Fruit fly (Drosophila melanogaster) whole organism, wandering third instar larva: ENCODE results near the gene HtrA2.

Experiments used
- Abd-B ChIP-seq: fragments of >200 bp; optimal IDR thresholded peaks from 2 replicates; lab custom pipeline; 2017; ENCODE audit warnings: missing biosample characterization, missing genetic modification characterization
- CG32264 ChIP-seq: fragments of 200-800 bp; sonication (Bioruptor generic); optimal IDR thresholded peaks from 2 replicates; lab custom pipeline; 2016; ENCODE audit warnings: missing biosample characterization, missing genetic modification characterization
- CG9705 ChIP-seq: fragments of 200-800 bp; sonication (Bioruptor generic); optimal IDR thresholded peaks from 2 replicates; lab custom pipeline; 2018; ENCODE audit warnings: missing biosample characterization, mild to moderate bottlenecking, missing genetic modification characterization
- CrebA ChIP-seq: fragments of 200-800 bp; sonication (Bioruptor generic); optimal IDR thresholded peaks from 2 replicates; lab custom pipeline; 2016; ENCODE audit warnings: missing biosample characterization, mild to moderate bottlenecking, missing genetic modification characterization, borderline replicate concordance
- Dfd ChIP-seq: fragments of >200 bp; optimal IDR thresholded peaks from 2 replicates; lab custom pipeline; 2017; ENCODE audit warnings: missing biosample characterization, missing genetic modification characterization
- Dif ChIP-seq: fragments of 200-275, 200-300 bp; sonication (Bioruptor generic); optimal IDR thresholded peaks from 2 replicates; lab custom pipeline; 2018; ENCODE audit warnings: missing biosample characterization, missing genetic modification characterization; ENCODE audit not compliant: partially characterized antibody
- GATAd ChIP-seq: sonication (Bioruptor generic); optimal IDR thresholded peaks from 2 replicates; lab custom pipeline; 2016; ENCODE audit warnings: missing biosample characterization, missing genetic modification characterization
- HLH106 ChIP-seq: fragments of 200-800 bp; optimal IDR thresholded peaks from 3 replicates; lab custom pipeline; 2019; ENCODE audit warnings: missing biosample characterization, mild to moderate bottlenecking, missing genetic modification characterization, moderate library complexity
- Hnf4 ChIP-seq: fragments of 200-800 bp; sonication (Bioruptor generic); optimal IDR thresholded peaks from 2 replicates; lab custom pipeline; 2016; ENCODE audit warnings: missing biosample characterization, mild to moderate bottlenecking, missing genetic modification characterization
- Hr78 ChIP-seq: fragments of >200 bp; optimal IDR thresholded peaks from 2 replicates; lab custom pipeline; 2017; ENCODE audit warnings: missing biosample characterization, missing genetic modification characterization
- Hr83 ChIP-seq: fragments of 200-300 bp; sonication (Bioruptor generic); optimal IDR thresholded peaks from 2 replicates; lab custom pipeline; 2016; ENCODE audit warnings: missing biosample characterization, mild to moderate bottlenecking, missing genetic modification characterization, moderate library complexity; ENCODE audit not compliant: poor library complexity, severe bottlenecking
- Jra ChIP-seq: sonication (Bioruptor generic); optimal IDR thresholded peaks from 2 replicates; lab custom pipeline; 2016; ENCODE audit warnings: missing biosample characterization, missing genetic modification characterization
- Mio ChIP-seq: sonication (Bioruptor generic); optimal IDR thresholded peaks from 2 replicates; lab custom pipeline; 2016; ENCODE audit warnings: missing biosample characterization, missing genetic modification characterization
- Myc ChIP-seq: fragments of >200 bp; optimal IDR thresholded peaks from 2 replicates; lab custom pipeline; 2017
- N ChIP-seq: fragments of >200 bp; optimal IDR thresholded peaks from 2 replicates; lab custom pipeline; 2018; ENCODE audit warnings: missing biosample characterization, missing external identifiers, missing genetic modification characterization
- OdsH ChIP-seq: fragments of 200-800 bp; sonication (Bioruptor generic); optimal IDR thresholded peaks from 2 replicates; lab custom pipeline; 2016; ENCODE audit warnings: missing biosample characterization, mild to moderate bottlenecking, missing genetic modification characterization
- Rel ChIP-seq, 2 experiments: fragments of 200-800 bp; sonication (Bioruptor generic) in 1 of 2; optimal IDR thresholded peaks; 2 replicates in 1 of 2; 3 replicates in 1 of 2; lab custom pipeline; 2016 to 2019; ENCODE audit warnings: mild to moderate bottlenecking in 2 of 2, missing biosample characterization in 2 of 2, missing genetic modification characterization in 2 of 2, moderate library complexity in 1 of 2
- Sp1 ChIP-seq: fragments of 200-800 bp; sonication (Bioruptor generic); optimal IDR thresholded peaks from 3 replicates; lab custom pipeline; 2019; ENCODE audit warnings: missing biosample characterization, mild to moderate bottlenecking, missing genetic modification characterization, moderate library complexity
- Vsx2 ChIP-seq: fragments of 200-300, 225-300 bp; sonication (Bioruptor generic); optimal IDR thresholded peaks from 2 replicates; lab custom pipeline; 2018; ENCODE audit warnings: missing biosample characterization, missing genetic modification characterization; ENCODE audit not compliant: partially characterized antibody
- br ChIP-seq: fragments of 200-800 bp; sonication (Bioruptor generic); optimal IDR thresholded peaks from 2 replicates; lab custom pipeline; 2016; ENCODE audit warnings: missing biosample characterization, missing genetic modification characterization
- brk ChIP-seq: fragments of 200-800 bp; sonication (Bioruptor generic); optimal IDR thresholded peaks from 2 replicates; lab custom pipeline; 2016; ENCODE audit warnings: missing biosample characterization, mild to moderate bottlenecking, missing genetic modification characterization
- dl ChIP-seq, 2 experiments: fragments of 175-275, 200-275 bp in 1 of 2; fragments of 200-275 bp in 1 of 2; sonication (Bioruptor generic); optimal IDR thresholded peaks; lab custom pipeline; 2018; ENCODE audit warnings: mild to moderate bottlenecking in 2 of 2, missing biosample characterization in 2 of 2, missing genetic modification characterization in 2 of 2, moderate library complexity in 2 of 2; ENCODE audit not compliant: partially characterized antibody in 2 of 2, insufficient read depth in 1 of 2
- dmrt93B ChIP-seq: fragments of 200-800 bp; sonication (Bioruptor generic); optimal IDR thresholded peaks from 2 replicates; lab custom pipeline; 2018; ENCODE audit warnings: missing biosample characterization, mild to moderate bottlenecking, missing genetic modification characterization
- dsf ChIP-seq: sonication (Bioruptor generic); optimal IDR thresholded peaks from 2 replicates; lab custom pipeline; 2016; ENCODE audit warnings: missing biosample characterization, missing genetic modification characterization, borderline replicate concordance
- ey ChIP-seq: fragments of 200-800 bp; sonication (Bioruptor generic); optimal IDR thresholded peaks from 2 replicates; lab custom pipeline; 2016; ENCODE audit warnings: missing biosample characterization, missing genetic modification characterization
- foxo ChIP-seq, 2 experiments: fragments of 200-800 bp; sonication (Bioruptor generic); optimal IDR thresholded peaks; 2 replicates in 1 of 2; 3 replicates in 1 of 2; lab custom pipeline; 2016 to 2017; ENCODE audit warnings: missing biosample characterization in 2 of 2, missing genetic modification characterization in 2 of 2
- fru ChIP-seq: fragments of 200-800 bp; sonication (Bioruptor generic); optimal IDR thresholded peaks from 3 replicates; lab custom pipeline; 2016; ENCODE audit warnings: missing biosample characterization, mild to moderate bottlenecking, missing genetic modification characterization
- h ChIP-seq: fragments of 200-800 bp; sonication (Bioruptor generic); optimal IDR thresholded peaks from 3 replicates; lab custom pipeline; 2016; ENCODE audit warnings: missing biosample characterization, mild to moderate bottlenecking, missing genetic modification characterization
- jim ChIP-seq: fragments of 175-275, 200-325 bp; sonication (Bioruptor generic); optimal IDR thresholded peaks from 2 replicates; lab custom pipeline; 2016; ENCODE audit warnings: missing biosample characterization, mild to moderate bottlenecking, missing genetic modification characterization
- lola ChIP-seq: fragments of >200 bp; optimal IDR thresholded peaks from 2 replicates; lab custom pipeline; 2017; ENCODE audit warnings: missing biosample characterization, missing genetic modification characterization
- pan ChIP-seq: fragments of >200 bp; optimal IDR thresholded peaks from 2 replicates; lab custom pipeline; 2017
- psq ChIP-seq: fragments of 200-800 bp; sonication (Bioruptor generic); optimal IDR thresholded peaks from 3 replicates; lab custom pipeline; 2017; ENCODE audit warnings: missing biosample characterization, mild to moderate bottlenecking, missing genetic modification characterization, moderate library complexity
- rgr ChIP-seq: fragments of 200-800 bp; sonication (Bioruptor generic); optimal IDR thresholded peaks from 3 replicates; lab custom pipeline; 2016; ENCODE audit warnings: missing biosample characterization, mild to moderate bottlenecking, missing genetic modification characterization
- sage ChIP-seq: fragments of 200-800 bp; sonication (Bioruptor generic); optimal IDR thresholded peaks from 2 replicates; lab custom pipeline; 2016; ENCODE audit warnings: missing biosample characterization, mild to moderate bottlenecking, missing genetic modification characterization
- sv ChIP-seq: fragments of 200-800 bp; sonication (Bioruptor generic); optimal IDR thresholded peaks from 3 replicates; lab custom pipeline; 2016; ENCODE audit warnings: missing biosample characterization, missing genetic modification characterization
- tai ChIP-seq: sonication (Bioruptor generic); optimal IDR thresholded peaks from 2 replicates; lab custom pipeline; 2016; ENCODE audit warnings: missing biosample characterization, missing genetic modification characterization
- usp ChIP-seq: fragments of >200 bp; optimal IDR thresholded peaks from 2 replicates; lab custom pipeline; 2017; ENCODE audit warnings: missing biosample characterization, missing genetic modification characterization
- woc ChIP-seq: sonication (Bioruptor generic); optimal IDR thresholded peaks from 2 replicates; lab custom pipeline; 2016; ENCODE audit warnings: missing biosample characterization, mild to moderate bottlenecking, missing genetic modification characterization

The HtrA2 gene

DNA sequence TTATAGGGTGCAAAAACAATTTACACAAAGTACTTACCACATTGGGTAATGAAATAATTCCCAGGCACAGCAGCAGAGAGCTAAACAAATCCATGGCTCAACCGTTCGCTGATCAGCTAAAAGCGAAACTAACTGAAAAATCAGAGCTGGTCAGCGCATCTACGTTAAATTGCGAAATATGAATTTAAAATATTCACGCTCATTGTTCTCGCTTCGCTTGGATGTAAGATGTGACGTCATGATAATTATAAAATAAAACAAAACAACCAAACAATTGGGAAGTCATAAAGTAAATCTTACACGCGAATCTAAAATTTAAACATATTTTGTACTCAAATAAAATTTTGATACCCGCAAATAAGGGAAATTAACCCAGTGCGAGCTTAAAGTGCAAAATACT lies 48.4 kb upstream of the HtrA2 start, which contains the start of gene CG14854:
Gene CG14854 (minus strand): TSS at position 101 of the 400 bp plus-strand sequence.
- TF ChIP-seq tai (GFP tag; lab: Kevin White, UChicago) (no peak), sage (GFP tag; lab: Kevin White, UChicago) (no peak), Hnf4 (GFP tag; lab: Kevin White, UChicago) (no peak), Vsx2 (no peak), GATAd (GFP tag; lab: Kevin White, UChicago) (no peak), Hr83 (GFP tag; lab: Kevin White, UChicago) (no peak), CG9705 (no peak), psq (GFP tag; lab: Kevin White, UChicago) (no peak)

- TF ChIP-seq Mio (GFP tag; lab: Kevin White, UChicago) (no peak), fru (GFP tag; lab: Kevin White, UChicago) (peak; percentile 46), OdsH (GFP tag; lab: Kevin White, UChicago) (peak; percentile 29), rgr (peak; percentile 32), CG9705 (peak; percentile 11), dmrt93B (GFP tag; lab: Kevin White, UChicago) (peak; percentile 24), Sp1 (GFP tag; lab: Kevin White, UChicago) (peak; percentile 43), Hr78 (no peak), foxo (GFP tag; optimal IDR thresholded peaks at IDR 0.05; lab: Kevin White, UChicago) (peak in 1 of 2 experiments; percentile 57), br (GFP tag; lab: Kevin White, UChicago) (peak; percentile 43), h (GFP tag; lab: Kevin White, UChicago) (peak; percentile 42), ey (GFP tag; lab: Kevin White, UChicago) (peak; percentile 10), sv (GFP tag; lab: Kevin White, UChicago) (peak; percentile 85), Vsx2 (no peak)
These were observed 46.9 kb upstream of the HtrA2 start for dm6 chr3R:14558383-14558883.

DNA sequence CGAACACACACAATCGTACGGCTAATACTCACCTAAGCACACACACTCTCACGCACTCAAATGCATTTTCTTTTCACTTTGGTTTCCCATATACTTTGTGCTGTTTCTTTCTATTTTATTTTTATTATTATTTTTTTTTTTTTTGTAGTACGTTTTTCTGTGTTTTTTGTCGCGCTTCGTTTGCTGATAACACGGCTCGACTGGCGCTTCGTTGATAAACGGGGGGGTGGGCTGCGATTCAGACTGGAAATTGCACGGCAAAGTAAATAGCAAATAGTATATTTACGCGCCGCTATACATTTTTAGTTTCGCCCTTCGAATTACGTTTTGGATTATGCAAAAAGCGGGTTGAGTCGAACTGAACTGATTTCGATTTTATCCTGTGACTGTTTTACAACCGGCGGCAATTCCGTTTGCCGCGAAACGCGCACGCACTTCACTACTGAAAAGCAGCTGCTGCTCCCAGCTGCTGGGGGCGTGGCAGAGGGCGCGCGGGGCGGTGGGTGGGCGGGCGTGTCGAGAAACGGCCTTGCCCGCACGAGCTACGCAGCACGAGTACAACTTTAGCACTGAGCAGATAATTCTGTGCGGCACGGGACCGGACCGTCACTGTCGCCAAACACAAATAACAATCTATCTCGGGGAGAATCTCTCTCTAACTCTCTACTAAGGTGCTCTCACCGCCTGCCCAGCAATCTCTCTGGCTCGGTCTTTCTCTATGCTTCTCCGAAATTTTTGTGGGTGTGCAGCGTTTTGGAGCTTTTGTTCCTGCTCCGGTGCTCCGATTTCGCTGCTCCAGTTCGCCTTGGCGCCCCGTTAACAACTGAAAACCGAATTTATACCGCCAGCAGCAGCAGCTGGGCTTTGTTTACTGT lies 46.2 kb upstream of the HtrA2 start, which contains the start of gene Pde6:
Gene Pde6 (minus strand): TSS at position 825 of the 875 bp plus-strand sequence.
- TF ChIP-seq dsf (GFP tag; lab: Kevin White, UChicago) (no peak), Myc (no peak), Jra (GFP tag; lab: Kevin White, UChicago) (no peak), foxo (GFP tag; optimal IDR thresholded peaks at IDR 0.05; lab: Kevin White, UChicago) (no peak), dl (GFP tag; optimal IDR thresholded peaks at IDR 0.05; lab: Kevin White, UChicago; ENCODE audit: insufficient read depth in 1 of 2, partially characterized antibody in 2 of 2) (peak; percentile 22 to 34), OdsH (GFP tag; lab: Kevin White, UChicago) (no peak), brk (GFP tag; lab: Kevin White, UChicago) (no peak), pan (lab: Kevin White, UChicago) (no peak), HLH106 (no peak), Dif (GFP tag; lab: Kevin White, UChicago) (peak; percentile 61), CrebA (no peak), Rel (GFP tag; optimal IDR thresholded peaks at IDR 0.05; lab: Kevin White, UChicago) (peak; percentile 17), Rel (tag; optimal IDR thresholded peaks at IDR 0.05; lab: Kevin White, UChicago) (no peak), br (GFP tag; lab: Kevin White, UChicago) (no peak), usp (GFP tag; lab: Kevin White, UChicago) (no peak), psq (GFP tag; lab: Kevin White, UChicago) (peak; percentile 19), N (GFP tag; lab: Kevin White, UChicago) (no peak), dmrt93B (GFP tag; lab: Kevin White, UChicago) (no peak), CG32264 (GFP tag; lab: Kevin White, UChicago) (no peak), sage (GFP tag; lab: Kevin White, UChicago) (no peak), Sp1 (GFP tag; lab: Kevin White, UChicago) (peak; percentile 24), Vsx2 (peak; percentile 8), woc (GFP tag; lab: Kevin White, UChicago) (no peak), sv (GFP tag; lab: Kevin White, UChicago) (no peak), ey (GFP tag; lab: Kevin White, UChicago) (no peak), Abd-B (GFP tag; lab: Kevin White, UChicago) (no peak), Dfd (GFP tag; lab: Kevin White, UChicago) (peak; percentile 11), Hr78 (no peak), fru (GFP tag; lab: Kevin White, UChicago) (no peak), lola (GFP tag; lab: Kevin White, UChicago) (no peak), h (GFP tag; lab: Kevin White, UChicago) (no peak), Hr83 (GFP tag; lab: Kevin White, UChicago) (no peak), CG9705 (no peak), GATAd (GFP tag; lab: Kevin White, UChicago) (no peak), tai (GFP tag; lab: Kevin White, UChicago) (no peak), Mio (GFP tag; lab: Kevin White, UChicago) (no peak), jim (GFP tag; lab: Kevin White, UChicago) (no peak), rgr (no peak), Hnf4 (GFP tag; lab: Kevin White, UChicago) (no peak)
